Worm (Caenorhabditis elegans): Measurements from ENCODE around the gene C37C3.11.

DNA sequence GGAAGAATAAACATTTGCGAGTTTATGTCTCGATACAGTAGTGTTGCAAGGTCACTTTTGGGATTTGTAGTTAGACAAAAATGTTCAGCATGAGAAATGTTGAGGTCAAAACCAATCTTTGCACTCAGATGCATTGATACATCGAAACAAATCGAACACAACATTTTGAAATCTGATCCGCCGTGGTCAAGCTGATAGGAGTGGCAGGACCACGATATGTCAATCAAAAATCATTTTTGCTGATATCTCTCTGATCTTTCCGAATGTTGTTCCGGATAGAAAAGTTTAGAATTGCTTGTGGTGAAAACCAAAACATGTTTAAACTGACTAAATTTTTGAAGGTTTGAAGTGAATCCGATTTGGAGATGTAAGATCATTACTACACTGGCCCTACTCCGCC, 38.7 kb downstream of the C37C3.11 start:
- TF ChIP-seq tab-1 (GFP tag; IDR thresholded peaks at IDR 0.05) (no peak), flt-1 (GFP tag; IDR thresholded peaks at IDR 0.05) (no peak), klf-2 (GFP tag; conservative IDR thresholded peaks at IDR 0.05) (no peak), ztf-29 (GFP tag; IDR thresholded peaks at IDR 0.05) (no peak), cog-1 (tag; optimal IDR thresholded peaks at IDR 0.05) (no peak), T22C8.4 (GFP tag; IDR thresholded peaks at IDR 0.05) (no peak), med-1 (GFP tag; optimal IDR thresholded peaks at IDR 0.05; ENCODE audit: insufficient read depth) (no peak), ztf-23 (GFP tag; IDR thresholded peaks at IDR 0.05) (no peak)

All from whole organism, midembryonic.